Fruit fly (Drosophila melanogaster) whole organism, embryonic: Measurements from ENCODE around the gene CG43168.

ENCODE experiments used
- Aef1 ChIP-seq: fragments of 200-800 bp; sonication (Bioruptor generic); IDR thresholded peaks from 3 replicates; pipeline ENCODE4 v1.3.6; 2022; ENCODE audit warnings: missing biosample characterization, missing genetic modification characterization
- C15 ChIP-seq: fragments of 200-800 bp; sonication (Bioruptor generic); IDR thresholded peaks from 3 replicates; pipeline ENCODE4 v1.3.6; 2022; ENCODE audit warnings: missing biosample characterization, missing genetic modification characterization
- CG10543 ChIP-seq: fragments of 200-800 bp; sonication (Bioruptor generic); optimal IDR thresholded peaks from 3 replicates; lab custom pipeline; 2017; ENCODE audit warnings: missing biosample characterization, mild to moderate bottlenecking, missing genetic modification characterization, moderate library complexity
- CG11456 ChIP-seq: fragments of 200-800 bp; sonication (Bioruptor generic); IDR thresholded peaks from 3 replicates; pipeline ENCODE4 v1.3.6; 2022; ENCODE audit warnings: missing biosample characterization, missing genetic modification characterization
- CG11696 ChIP-seq: fragments of 200-800 bp; sonication (Bioruptor generic); IDR thresholded peaks from 2 replicates; pipeline ENCODE4 v1.3.6; 2022; ENCODE audit warnings: missing biosample characterization, missing genetic modification characterization
- CG12071 ChIP-seq: fragments of 200-800 bp; sonication (Bioruptor generic); optimal IDR thresholded peaks from 3 replicates; lab custom pipeline; 2018; ENCODE audit warnings: missing biosample characterization, mild to moderate bottlenecking, missing genetic modification characterization
- CG12659 ChIP-seq: fragments of 200-800 bp; sonication (Bioruptor generic); optimal IDR thresholded peaks from 3 replicates; lab custom pipeline; 2017; ENCODE audit warnings: mild to moderate bottlenecking, missing biosample characterization, missing genetic modification reagents, missing genetic modification characterization
- CG12769 ChIP-seq: fragments of 200-800 bp; sonication (Bioruptor generic); optimal IDR thresholded peaks from 2 replicates; lab custom pipeline; 2019; ENCODE audit warnings: missing biosample characterization, mild to moderate bottlenecking, missing genetic modification characterization, moderate library complexity
- CG13287 ChIP-seq: fragments of 200-800 bp; sonication (Bioruptor generic); IDR thresholded peaks from 2 replicates; pipeline ENCODE4 v1.3.6; 2022; ENCODE audit warnings: missing biosample characterization, missing genetic modification characterization; ENCODE audit not compliant: partially characterized antibody
- CG14441 ChIP-seq: fragments of 200-800 bp; sonication (Bioruptor generic); IDR thresholded peaks from 2 replicates; pipeline ENCODE4 v1.3.6; 2022; ENCODE audit warnings: missing biosample characterization, missing genetic modification characterization
- CG15269 ChIP-seq: fragments of 200-800 bp; sonication (Bioruptor generic); optimal IDR thresholded peaks from 2 replicates; lab custom pipeline; 2018; ENCODE audit warnings: missing biosample characterization, mild to moderate bottlenecking, missing genetic modification characterization, moderate library complexity
- CG17186 ChIP-seq: fragments of 200-800 bp; sonication (Bioruptor generic); optimal IDR thresholded peaks from 3 replicates; lab custom pipeline; 2017; ENCODE audit warnings: missing biosample characterization, missing genetic modification reagents, missing genetic modification characterization
- CG17568 ChIP-seq: fragments of 200-800 bp; sonication (Bioruptor generic); optimal IDR thresholded peaks from 2 replicates; lab custom pipeline; 2018; ENCODE audit warnings: missing biosample characterization, mild to moderate bottlenecking, missing genetic modification characterization, moderate library complexity
- CG2199 ChIP-seq: fragments of 200-800 bp; sonication (Bioruptor generic); IDR thresholded peaks from 3 replicates; pipeline ENCODE4 v1.3.6; 2022; ENCODE audit warnings: missing biosample characterization, missing genetic modification characterization
- CG2712 ChIP-seq: fragments of 200-800 bp; optimal IDR thresholded peaks from 3 replicates; lab custom pipeline; 2019; ENCODE audit warnings: missing biosample characterization, mild to moderate bottlenecking, missing genetic modification characterization, moderate library complexity
- CG30403 ChIP-seq: fragments of 200-800 bp; sonication (Bioruptor generic); optimal IDR thresholded peaks from 3 replicates; lab custom pipeline; 2016; ENCODE audit warnings: missing biosample characterization, missing genetic modification characterization
- CG3838 ChIP-seq: fragments of 200-800 bp; sonication (Bioruptor generic); optimal IDR thresholded peaks from 3 replicates; lab custom pipeline; 2016; ENCODE audit warnings: missing biosample characterization, missing genetic modification characterization
- CG5245 ChIP-seq: fragments of 200-800 bp; sonication (Bioruptor generic); optimal IDR thresholded peaks from 3 replicates; lab custom pipeline; 2016; ENCODE audit warnings: missing biosample characterization, missing genetic modification characterization
- CG8765 ChIP-seq: fragments of 200-800 bp; sonication (Bioruptor generic); IDR thresholded peaks from 2 replicates; pipeline ENCODE4 v1.3.6; 2022; ENCODE audit warnings: missing biosample characterization, missing genetic modification characterization
- CG8944 ChIP-seq: fragments of 200-800 bp; sonication (Bioruptor generic); optimal IDR thresholded peaks from 3 replicates; lab custom pipeline; 2016; ENCODE audit warnings: missing biosample characterization, missing genetic modification characterization
- D ChIP-seq, 2 experiments: fragments of 200-800 bp in 1 of 2; fragments of >200 bp in 1 of 2; sonication (Bioruptor generic) in 1 of 2; optimal IDR thresholded peaks; 2 replicates in 1 of 2; 3 replicates in 1 of 2; lab custom pipeline; 2017; ENCODE audit warnings: mild to moderate bottlenecking in 1 of 2, missing biosample characterization in 1 of 2, missing genetic modification characterization in 1 of 2, missing genetic modification reagents in 1 of 2
- Dp ChIP-seq: fragments of 200-800 bp; sonication (Bioruptor generic); optimal IDR thresholded peaks from 2 replicates; lab custom pipeline; 2018; ENCODE audit warnings: missing biosample characterization, mild to moderate bottlenecking, missing genetic modification characterization, moderate library complexity
- HLH3B ChIP-seq: fragments of 200-800 bp; sonication (Bioruptor generic); IDR thresholded peaks from 2 replicates; pipeline ENCODE4 v1.3.6; 2022; ENCODE audit warnings: missing biosample characterization, missing genetic modification characterization
- HmgZ ChIP-seq: fragments of 200-800 bp; sonication (Bioruptor generic); optimal IDR thresholded peaks from 2 replicates; lab custom pipeline; 2018; ENCODE audit warnings: missing biosample characterization, mild to moderate bottlenecking, missing genetic modification characterization
- Hr3 ChIP-seq: fragments of 200-800 bp; sonication (Bioruptor generic); optimal IDR thresholded peaks from 3 replicates; lab custom pipeline; 2016; ENCODE audit warnings: missing biosample characterization, missing genetic modification characterization
- MESR4 ChIP-seq: fragments of 200-800 bp; sonication (Bioruptor generic); optimal IDR thresholded peaks from 2 replicates; lab custom pipeline; 2018; ENCODE audit warnings: missing biosample characterization, mild to moderate bottlenecking, missing genetic modification characterization, moderate library complexity
- Med ChIP-seq: fragments of 200-800 bp; sonication (Bioruptor generic); peaks from one replicate; lab custom pipeline; 2016; ENCODE audit warnings: missing biosample characterization, missing genetic modification characterization, mild to moderate bottlenecking, inconsistent platforms, moderate library complexity
- Myb ChIP-seq: fragments of 200-800 bp; sonication (Bioruptor generic); optimal IDR thresholded peaks from 2 replicates; lab custom pipeline; 2016; ENCODE audit warnings: missing biosample characterization, missing genetic modification characterization
- Six4 ChIP-seq: fragments of 200-800 bp; sonication (Bioruptor generic); optimal IDR thresholded peaks from 2 replicates; lab custom pipeline; 2016; ENCODE audit warnings: missing biosample characterization, missing genetic modification characterization
- TFAM ChIP-seq: fragments of 200-800 bp; sonication (Bioruptor generic); optimal IDR thresholded peaks from 2 replicates; lab custom pipeline; 2017; ENCODE audit warnings: missing biosample characterization, missing genetic modification characterization, inconsistent platforms
- abd-A ChIP-seq: fragments of 200-800 bp; sonication (Bioruptor generic); optimal IDR thresholded peaks from 3 replicates; lab custom pipeline; 2019; ENCODE audit warnings: missing biosample characterization, mild to moderate bottlenecking, missing genetic modification characterization, moderate library complexity
- ara ChIP-seq: fragments of 200-800 bp; sonication (Bioruptor generic); IDR thresholded peaks from 2 replicates; pipeline ENCODE4 v1.3.6; 2022; ENCODE audit warnings: missing biosample characterization, missing genetic modification characterization
- bab2 ChIP-seq: fragments of 200-800 bp; sonication (Bioruptor generic); optimal IDR thresholded peaks from 2 replicates; lab custom pipeline; 2016; ENCODE audit warnings: missing biosample characterization, missing genetic modification characterization
- br ChIP-seq: fragments of >200 bp; optimal IDR thresholded peaks from 2 replicates; lab custom pipeline; 2017
- chif ChIP-seq, 2 experiments: fragments of 200-800 bp; sonication (Bioruptor generic); optimal IDR thresholded peaks; 3 replicates each; lab custom pipeline; 2016; ENCODE audit warnings: missing biosample characterization in 2 of 2, missing genetic modification characterization in 2 of 2
- dati ChIP-seq: fragments of 200-800 bp; sonication (Bioruptor generic); IDR thresholded peaks from 2 replicates; pipeline ENCODE4 v1.3.6; 2022; ENCODE audit warnings: missing biosample characterization, missing genetic modification characterization
- disco-r ChIP-seq: fragments of 200-800 bp; sonication (Bioruptor generic); optimal IDR thresholded peaks from 2 replicates; lab custom pipeline; 2016; ENCODE audit warnings: missing biosample characterization, missing genetic modification characterization
- dmrt11E ChIP-seq: fragments of 200-800 bp; sonication (Bioruptor generic); optimal IDR thresholded peaks from 3 replicates; lab custom pipeline; 2018; ENCODE audit warnings: missing biosample characterization, mild to moderate bottlenecking, missing genetic modification characterization, moderate library complexity
- emc ChIP-seq: fragments of 200-800 bp; sonication (Bioruptor generic); optimal IDR thresholded peaks from 2 replicates; lab custom pipeline; 2016; ENCODE audit warnings: missing biosample characterization, missing genetic modification characterization
- fd102C ChIP-seq: fragments of 200-800 bp; sonication (Bioruptor generic); optimal IDR thresholded peaks from 2 replicates; lab custom pipeline; 2018; ENCODE audit warnings: missing biosample characterization, mild to moderate bottlenecking, missing genetic modification characterization, moderate library complexity
- fru ChIP-seq: fragments of >200 bp; optimal IDR thresholded peaks from 2 replicates; lab custom pipeline; 2017
- gsb ChIP-seq: fragments of 200-800 bp; sonication (Bioruptor generic); IDR thresholded peaks from 2 replicates; pipeline ENCODE4 v1.3.6; 2022; ENCODE audit warnings: missing biosample characterization, missing genetic modification characterization
- lola ChIP-seq, 3 experiments: fragments of >200 bp in 2 of 3; fragments of 200-800 bp in 1 of 3; sonication (Bioruptor generic) in 1 of 3; optimal IDR thresholded peaks; 2 replicates each; lab custom pipeline; 2017 to 2019; ENCODE audit warnings: missing biosample characterization in 3 of 3, missing genetic modification characterization in 3 of 3, mild to moderate bottlenecking in 1 of 3, moderate library complexity in 1 of 3
- nerfin-2 ChIP-seq: fragments of 200-800 bp; sonication (Bioruptor generic); IDR thresholded peaks from 2 replicates; pipeline ENCODE4 v1.3.6; 2022; ENCODE audit warnings: missing biosample characterization, missing genetic modification characterization; ENCODE audit not compliant: partially characterized antibody
- pnt ChIP-seq: fragments of 200-800 bp; sonication (Bioruptor generic); optimal IDR thresholded peaks from 3 replicates; lab custom pipeline; 2016; ENCODE audit warnings: missing biosample characterization, missing genetic modification characterization
- rib ChIP-seq: fragments of 200-800 bp; sonication (Bioruptor generic); IDR thresholded peaks from 2 replicates; pipeline ENCODE4 v1.3.6; 2022; ENCODE audit warnings: missing biosample characterization, missing genetic modification characterization
- trem ChIP-seq: fragments of 200-800 bp; optimal IDR thresholded peaks from 3 replicates; lab custom pipeline; 2019; ENCODE audit warnings: missing biosample characterization, mild to moderate bottlenecking, missing genetic modification characterization, moderate library complexity
- trh ChIP-seq: fragments of 200-800 bp; sonication (Bioruptor generic); optimal IDR thresholded peaks from 2 replicates; lab custom pipeline; 2016; ENCODE audit warnings: missing biosample characterization, missing genetic modification characterization
- tup ChIP-seq: fragments of 200-800 bp; sonication (Bioruptor generic); optimal IDR thresholded peaks from 2 replicates; lab custom pipeline; 2016; ENCODE audit warnings: missing biosample characterization, mild to moderate bottlenecking, missing genetic modification characterization, moderate library complexity

The CG43168 gene

dm6 chr3L:6256408-6257188, 19.0 kb upstream of the CG43168 start, which contains the start of gene Best2 (continued):
- TF ChIP-seq CG12769 (tag; lab: Kevin White, UChicago) (peak; percentile 56), CG5245 (GFP tag; lab: Kevin White, UChicago) (peak; percentile 31), CG11696 (GFP tag; lab: Robert Waterston, UW) (peak; percentile 63; the same call in 1 of the 2 replicates), fd102C (GFP tag; lab: Kevin White, UChicago) (no peak), pnt (GFP tag; lab: Kevin White, UChicago) (peak; percentile 52), CG3838 (GFP tag; lab: Kevin White, UChicago) (peak; percentile 51), dati (GFP tag; lab: Robert Waterston, UW) (no peak), abd-A (tag; lab: Kevin White, UChicago) (peak; percentile 26), HLH3B (peak; percentile 91), Six4 (GFP tag; lab: Kevin White, UChicago) (peak; percentile 68), MESR4 (GFP tag; lab: Kevin White, UChicago) (no peak), Myb (peak; percentile 37), disco-r (GFP tag; lab: Kevin White, UChicago) (no peak), CG15269 (tag; lab: Kevin White, UChicago) (peak; percentile 92), CG2199 (GFP tag; lab: Robert Waterston, UW) (no peak), trem (tag; lab: Kevin White, UChicago) (peak; percentile 56), tup (GFP tag; lab: Kevin White, UChicago) (peak; percentile 36), trh (GFP tag; lab: Kevin White, UChicago) (peak; percentile 55), bab2 (GFP tag; lab: Kevin White, UChicago) (peak; percentile 73), CG8944 (GFP tag; lab: Kevin White, UChicago) (peak; percentile 72), CG13287 (no peak; the same call in 1 of the 2 replicates), CG11456 (GFP tag; lab: Robert Waterston, UW) (peak; percentile 81), CG14441 (GFP tag; lab: Robert Waterston, UW) (peak; percentile 89), br (lab: Kevin White, UChicago) (no peak), C15 (GFP tag; lab: Robert Waterston, UW) (peak; percentile 84), CG8765 (GFP tag; lab: Robert Waterston, UW) (no peak), CG17568 (GFP tag; lab: Kevin White, UChicago) (peak; percentile 72), emc (GFP tag; lab: Kevin White, UChicago) (peak; percentile 43), ara (peak; percentile 80), rib (peak; percentile 86), CG17186 (GFP tag; lab: Kevin White, UChicago) (no peak), CG2712 (tag; lab: Kevin White, UChicago) (peak; percentile 92), CG30403 (GFP tag; lab: Kevin White, UChicago) (peak; percentile 93), HmgZ (tag; lab: Kevin White, UChicago) (peak; percentile 70), Hr3 (GFP tag; lab: Kevin White, UChicago) (peak; percentile 82), lola (GFP tag; optimal IDR thresholded peaks at IDR 0.05; lab: Kevin White, UChicago) (peak in 1 of 3 experiments; percentile 88), D (optimal IDR thresholded peaks at IDR 0.05; lab: Kevin White, UChicago) (no peak), D (GFP tag; optimal IDR thresholded peaks at IDR 0.05; lab: Kevin White, UChicago) (peak; percentile 77), chif (GFP tag; optimal IDR thresholded peaks at IDR 0.05; lab: Kevin White, UChicago) (peak; percentile 43 to 75), Aef1 (GFP tag; lab: Robert Waterston, UW) (peak; percentile 91), dmrt11E (peak; percentile 79), Med (GFP tag; lab: Kevin White, UChicago) (peak; percentile 85), CG12071 (GFP tag; lab: Kevin White, UChicago) (no peak), TFAM (GFP tag; lab: Kevin White, UChicago) (no peak), nerfin-2 (no peak), CG12659 (GFP tag; lab: Kevin White, UChicago) (peak; percentile 89), CG10543 (GFP tag; lab: Kevin White, UChicago) (peak; percentile 90), fru (no peak), Dp (GFP tag; lab: Kevin White, UChicago) (no peak), gsb (peak; percentile 90)
